Worm (Caenorhabditis elegans): Measurements from ENCODE around the gene elo-7.

ce11 chrIV:9523139-9523538 is 6.6 kb upstream of the elo-7 start:
- TF ChIP-seq him-1 (tag; optimal IDR thresholded peaks at IDR 0.05) (no peak), dao-5 (tag; optimal IDR thresholded peaks at IDR 0.05) (no peak), W03F9.2 (tag; optimal IDR thresholded peaks at IDR 0.05) (no peak)
